Fruit fly (Drosophila melanogaster) whole organism, embryonic: ENCODE measurements around the gene Polr2I.

Experiments
- Atf6 ChIP-seq: fragments of 200-800 bp; sonication (Bioruptor generic); IDR thresholded peaks from 2 replicates; pipeline ENCODE4 v1.3.6; 2022; ENCODE audit warnings: missing biosample characterization, missing genetic modification characterization
- C15 ChIP-seq: fragments of 200-800 bp; sonication (Bioruptor generic); IDR thresholded peaks from 3 replicates; pipeline ENCODE4 v1.3.6; 2022; ENCODE audit warnings: missing biosample characterization, missing genetic modification characterization
- CG1024 ChIP-seq: fragments of 200-800 bp; sonication (Bioruptor generic); IDR thresholded peaks from 2 replicates; pipeline ENCODE4 v1.3.6; 2022; ENCODE audit warnings: missing biosample characterization, missing genetic modification characterization
- CG12236 ChIP-seq: fragments of 200-800 bp; sonication (Bioruptor generic); optimal IDR thresholded peaks from 2 replicates; lab custom pipeline; 2016; ENCODE audit warnings: missing biosample characterization, missing genetic modification characterization
- CG14441 ChIP-seq: fragments of 200-800 bp; sonication (Bioruptor generic); IDR thresholded peaks from 2 replicates; pipeline ENCODE4 v1.3.6; 2022; ENCODE audit warnings: missing biosample characterization, missing genetic modification characterization
- CG15011 ChIP-seq: fragments of 200-800 bp; sonication (Bioruptor generic); optimal IDR thresholded peaks from 3 replicates; lab custom pipeline; 2018; ENCODE audit warnings: missing biosample characterization, mild to moderate bottlenecking, missing genetic modification characterization
- CG15269 ChIP-seq: fragments of 200-800 bp; sonication (Bioruptor generic); optimal IDR thresholded peaks from 2 replicates; lab custom pipeline; 2018; ENCODE audit warnings: missing biosample characterization, mild to moderate bottlenecking, missing genetic modification characterization, moderate library complexity
- CG1603 ChIP-seq: fragments of 200-800 bp; sonication (Bioruptor generic); optimal IDR thresholded peaks from 2 replicates; lab custom pipeline; 2019; ENCODE audit warnings: missing biosample characterization, mild to moderate bottlenecking, missing genetic modification characterization, moderate library complexity
- CG17612 ChIP-seq: fragments of 200-800 bp; sonication (Bioruptor generic); IDR thresholded peaks from 2 replicates; pipeline ENCODE4 v1.3.6; 2022; ENCODE audit warnings: missing biosample characterization, missing genetic modification characterization
- CG18476 ChIP-seq: fragments of 200-800 bp; sonication (Bioruptor generic); optimal IDR thresholded peaks from 2 replicates; lab custom pipeline; 2016; ENCODE audit warnings: missing biosample characterization, mild to moderate bottlenecking, missing genetic modification characterization
- CG2199 ChIP-seq: fragments of 200-800 bp; sonication (Bioruptor generic); IDR thresholded peaks from 3 replicates; pipeline ENCODE4 v1.3.6; 2022; ENCODE audit warnings: missing biosample characterization, missing genetic modification characterization
- CG3995 ChIP-seq: fragments of 200-800 bp; sonication (Bioruptor generic); optimal IDR thresholded peaks from 3 replicates; lab custom pipeline; 2016; ENCODE audit warnings: missing biosample characterization, missing genetic modification characterization
- CG4617 ChIP-seq: fragments of 200-800 bp; sonication (Bioruptor generic); optimal IDR thresholded peaks from 3 replicates; lab custom pipeline; 2016; ENCODE audit warnings: missing biosample characterization, missing genetic modification characterization, borderline replicate concordance
- CG4707 ChIP-seq: fragments of 200-800 bp; sonication (Bioruptor generic); optimal IDR thresholded peaks from 2 replicates; lab custom pipeline; 2018; ENCODE audit warnings: missing biosample characterization, mild to moderate bottlenecking, missing genetic modification characterization, moderate library complexity
- CG6683 ChIP-seq: fragments of 200-800 bp; sonication (Bioruptor generic); optimal IDR thresholded peaks from 2 replicates; lab custom pipeline; 2017; ENCODE audit warnings: missing biosample characterization, mild to moderate bottlenecking, missing genetic modification characterization, missing genetic modification reagents
- CG7556 ChIP-seq: fragments of 200-800 bp; sonication (Bioruptor generic); optimal IDR thresholded peaks from 2 replicates; lab custom pipeline; 2017; ENCODE audit warnings: missing biosample characterization, mild to moderate bottlenecking, missing genetic modification characterization
- CTCF ChIP-seq: fragments of 200-800 bp; sonication (Bioruptor generic); optimal IDR thresholded peaks from 2 replicates; lab custom pipeline; 2017; ENCODE audit warnings: missing biosample characterization, mild to moderate bottlenecking, missing genetic modification characterization, moderate library complexity
- Deaf1 ChIP-seq: fragments of 200-800 bp; optimal IDR thresholded peaks from 3 replicates; lab custom pipeline; 2019; ENCODE audit warnings: missing biosample characterization, mild to moderate bottlenecking, missing genetic modification characterization, moderate library complexity
- Gug ChIP-seq: fragments of 200-800 bp; sonication (Bioruptor generic); IDR thresholded peaks from 4 replicates; pipeline ENCODE4 v1.3.6; 2022; ENCODE audit warnings: missing biosample characterization, missing genetic modification characterization
- H15 ChIP-seq: fragments of 200-800 bp; sonication (Bioruptor generic); IDR thresholded peaks from 3 replicates; pipeline ENCODE4 v1.3.6; 2022; ENCODE audit warnings: missing biosample characterization, missing genetic modification characterization
- H2.0 ChIP-seq: fragments of 200-800 bp; sonication (Bioruptor generic); IDR thresholded peaks from 2 replicates; pipeline ENCODE4 v1.3.6; 2022; ENCODE audit warnings: missing biosample characterization, missing genetic modification characterization
- HmgD ChIP-seq: fragments of 200-800 bp; sonication (Bioruptor generic); optimal IDR thresholded peaks from 3 replicates; lab custom pipeline; 2016; ENCODE audit warnings: missing biosample characterization, missing genetic modification characterization
- Meics ChIP-seq: fragments of 200-800 bp; sonication (Bioruptor generic); optimal IDR thresholded peaks from 2 replicates; lab custom pipeline; 2017; ENCODE audit warnings: missing biosample characterization, mild to moderate bottlenecking, missing genetic modification characterization
- Oaz ChIP-seq: fragments of 200-800 bp; sonication (Bioruptor generic); IDR thresholded peaks from 2 replicates; pipeline ENCODE4 v1.3.6; 2022; ENCODE audit warnings: missing biosample characterization, missing genetic modification characterization
- Spps ChIP-seq: fragments of 200-800 bp; sonication (Bioruptor generic); optimal IDR thresholded peaks from 2 replicates; lab custom pipeline; 2018; ENCODE audit warnings: missing biosample characterization, mild to moderate bottlenecking, missing genetic modification characterization
- amos ChIP-seq: fragments of 200-800 bp; sonication (Bioruptor generic); IDR thresholded peaks from 2 replicates; pipeline ENCODE4 v1.3.6; 2022; ENCODE audit warnings: missing biosample characterization, missing genetic modification characterization; ENCODE audit not compliant: partially characterized antibody
- ase ChIP-seq: fragments of 200-800 bp; sonication (Bioruptor generic); IDR thresholded peaks from 3 replicates; pipeline ENCODE4 v1.3.6; 2022; ENCODE audit warnings: missing biosample characterization, missing genetic modification characterization
- btn ChIP-seq: fragments of 200-800 bp; sonication (Bioruptor generic); optimal IDR thresholded peaks from 2 replicates; lab custom pipeline; 2016; ENCODE audit warnings: missing biosample characterization, missing genetic modification characterization
- crol ChIP-seq: fragments of 200-800 bp; sonication (Bioruptor generic); IDR thresholded peaks from 2 replicates; pipeline ENCODE4 v1.3.6; 2022; ENCODE audit warnings: missing biosample characterization, missing genetic modification characterization
- dan ChIP-seq: fragments of 200-800 bp; sonication (Bioruptor generic); IDR thresholded peaks from 2 replicates; pipeline ENCODE4 v1.3.6; 2022; ENCODE audit warnings: missing biosample characterization, missing genetic modification characterization
- dmrt11E ChIP-seq: fragments of 200-800 bp; sonication (Bioruptor generic); optimal IDR thresholded peaks from 3 replicates; lab custom pipeline; 2018; ENCODE audit warnings: missing biosample characterization, mild to moderate bottlenecking, missing genetic modification characterization, moderate library complexity
- fd64A ChIP-seq: fragments of 200-800 bp; sonication (Bioruptor generic); optimal IDR thresholded peaks from 3 replicates; lab custom pipeline; 2018; ENCODE audit warnings: missing biosample characterization, mild to moderate bottlenecking, missing genetic modification characterization
- her ChIP-seq: fragments of 200-800 bp; sonication (Bioruptor generic); optimal IDR thresholded peaks from 2 replicates; lab custom pipeline; 2016; ENCODE audit warnings: missing biosample characterization, missing genetic modification characterization
- hkb ChIP-seq, 2 experiments: fragments of 200-800 bp in 1 of 2; fragments of >200 bp in 1 of 2; sonication (Bioruptor generic) in 1 of 2; IDR thresholded peaks in 1 of 2; optimal IDR thresholded peaks in 1 of 2; 2 replicates each; pipeline versions ENCODE4 v1.3.6 to Lab custom; 2017 to 2022; ENCODE audit warnings: missing biosample characterization in 1 of 2, missing genetic modification characterization in 1 of 2
- ind ChIP-seq: fragments of 200-800 bp; sonication (Bioruptor generic); optimal IDR thresholded peaks from 3 replicates; lab custom pipeline; 2016; ENCODE audit warnings: missing biosample characterization, missing genetic modification characterization
- insv ChIP-seq, 2 experiments: fragments of 200-800 bp; sonication (Bioruptor generic); optimal IDR thresholded peaks; 3 replicates each; lab custom pipeline; 2016 to 2018; ENCODE audit warnings: missing biosample characterization in 2 of 2, missing genetic modification characterization in 2 of 2
- maf-S ChIP-seq: fragments of 200-800 bp; sonication (Bioruptor generic); optimal IDR thresholded peaks from 2 replicates; lab custom pipeline; 2016; ENCODE audit warnings: missing biosample characterization, missing genetic modification characterization
- nmo ChIP-seq: fragments of 200-800 bp; sonication (Bioruptor generic); optimal IDR thresholded peaks from 2 replicates; lab custom pipeline; 2018; ENCODE audit warnings: missing biosample characterization, mild to moderate bottlenecking, missing genetic modification characterization, moderate library complexity
- pan ChIP-seq, 4 experiments: fragments of >200 bp in 3 of 4; fragments of 200-800 bp in 1 of 4; sonication (Bioruptor generic) in 1 of 4; optimal IDR thresholded peaks in 3 of 4; IDR thresholded peaks in 1 of 4; 2 replicates each; pipeline versions ENCODE4 v1.3.6 to Lab custom; 2017 to 2022; ENCODE audit warnings: missing biosample characterization in 2 of 4, missing genetic modification characterization in 2 of 4, mixed read lengths in 1 of 4
- pb ChIP-seq: fragments of 200-800 bp; sonication (Bioruptor generic); optimal IDR thresholded peaks from 3 replicates; lab custom pipeline; 2016; ENCODE audit warnings: missing biosample characterization, missing genetic modification characterization
- pho ChIP-seq: fragments of 200-800 bp; sonication (Bioruptor generic); optimal IDR thresholded peaks from 2 replicates; lab custom pipeline; 2016; ENCODE audit warnings: missing biosample characterization, missing genetic modification characterization
- pros ChIP-seq: fragments of 200-800 bp; sonication (Bioruptor generic); optimal IDR thresholded peaks from 3 replicates; lab custom pipeline; 2019; ENCODE audit warnings: missing biosample characterization, mild to moderate bottlenecking, missing genetic modification characterization, moderate library complexity
- sd ChIP-seq: fragments of 200-800 bp; sonication (Bioruptor generic); optimal IDR thresholded peaks from 3 replicates; lab custom pipeline; 2018; ENCODE audit warnings: missing biosample characterization, mild to moderate bottlenecking, missing genetic modification characterization, moderate library complexity
- shn ChIP-seq: fragments of 200-800 bp; sonication (Bioruptor generic); optimal IDR thresholded peaks from 3 replicates; lab custom pipeline; 2016; ENCODE audit warnings: missing biosample characterization, missing genetic modification characterization
- slbo ChIP-seq: fragments of 200-800 bp; sonication (Bioruptor generic); IDR thresholded peaks from 2 replicates; pipeline ENCODE4 v1.3.6; 2022; ENCODE audit warnings: missing biosample characterization, missing genetic modification characterization
- sug ChIP-seq: fragments of 200-800 bp; optimal IDR thresholded peaks from 2 replicates; lab custom pipeline; 2019; ENCODE audit warnings: missing biosample characterization, mild to moderate bottlenecking, missing genetic modification characterization, moderate library complexity
- trem ChIP-seq: fragments of 200-800 bp; optimal IDR thresholded peaks from 3 replicates; lab custom pipeline; 2019; ENCODE audit warnings: missing biosample characterization, mild to moderate bottlenecking, missing genetic modification characterization, moderate library complexity
- trh ChIP-seq: fragments of 200-800 bp; sonication (Bioruptor generic); optimal IDR thresholded peaks from 2 replicates; lab custom pipeline; 2016; ENCODE audit warnings: missing biosample characterization, missing genetic modification characterization
- vfl ChIP-seq: fragments of 200-800 bp; sonication (Bioruptor generic); optimal IDR thresholded peaks from 2 replicates; lab custom pipeline; 2016; ENCODE audit warnings: missing biosample characterization, missing genetic modification characterization
- zen2 ChIP-seq: fragments of 200-800 bp; sonication (Bioruptor generic); IDR thresholded peaks from 3 replicates; pipeline ENCODE4 v1.3.6; 2022; ENCODE audit warnings: missing biosample characterization, missing genetic modification characterization; ENCODE audit not compliant: partially characterized antibody

The Polr2I gene

DNA sequence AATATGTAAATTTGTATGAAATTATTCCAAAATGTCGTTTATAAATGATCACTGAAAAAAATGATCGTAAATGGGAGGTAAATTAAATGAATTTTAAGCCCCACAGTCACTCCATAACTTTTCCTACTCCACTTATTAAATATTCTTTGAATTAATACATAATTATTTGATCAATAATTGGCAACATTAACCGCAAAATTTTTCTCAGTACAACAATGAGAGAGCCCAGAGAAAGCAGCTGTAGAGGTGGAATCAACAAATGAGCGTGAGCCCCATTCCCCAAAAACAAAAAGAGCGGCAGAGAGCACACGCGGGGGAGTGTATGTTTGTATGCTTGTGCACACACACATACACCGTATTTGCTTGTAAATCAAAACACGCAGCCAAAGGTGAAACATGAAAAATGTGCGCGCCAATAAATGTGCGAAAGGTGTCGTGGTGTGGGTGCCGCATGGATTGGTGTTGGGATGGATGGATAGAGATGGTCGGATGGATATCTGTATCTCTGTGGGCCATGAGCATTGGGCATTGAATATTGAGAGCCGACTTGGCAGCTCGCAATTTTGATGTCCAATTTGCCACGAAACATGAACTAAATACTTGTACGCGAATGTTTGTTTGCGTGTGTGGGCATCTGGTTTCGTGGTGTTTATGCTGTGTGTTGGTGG is 25.0 kb upstream of the Polr2I start (continued):
- TF ChIP-seq hkb (optimal IDR thresholded peaks at IDR 0.05; lab: Kevin White, UChicago) (no peak), hkb (GFP tag; IDR thresholded peaks at IDR 0.05; lab: Robert Waterston, UW) (no peak), H15 (no peak), HmgD (GFP tag; lab: Kevin White, UChicago) (peak; percentile 55), pho (GFP tag; lab: Kevin White, UChicago) (peak; percentile 96), trh (GFP tag; lab: Kevin White, UChicago) (peak; percentile 98), CG1603 (peak; percentile 97), dmrt11E (tag; lab: Kevin White, UChicago) (peak; percentile 97), fd64A (GFP tag; lab: Kevin White, UChicago) (peak; percentile 90), CG1024 (GFP tag; lab: Robert Waterston, UW) (no peak), Gug (GFP tag; lab: Robert Waterston, UW) (peak; percentile 95), amos (GFP tag; lab: Robert Waterston, UW) (no peak), ind (GFP tag; lab: Kevin White, UChicago) (peak; percentile 98), sug (tag; lab: Kevin White, UChicago) (peak; percentile 96), CG18476 (GFP tag; lab: Kevin White, UChicago) (peak; percentile 98), pros (GFP tag; lab: Kevin White, UChicago) (peak; percentile 24), crol (GFP tag; lab: Robert Waterston, UW) (no peak), CG14441 (GFP tag; lab: Robert Waterston, UW) (no peak), nmo (GFP tag; lab: Kevin White, UChicago) (peak; percentile 99), trem (tag; lab: Kevin White, UChicago) (peak; percentile 95), CTCF (peak; percentile 73), Oaz (GFP tag; lab: Robert Waterston, UW) (no peak), zen2 (GFP tag; lab: Robert Waterston, UW) (no peak), CG2199 (GFP tag; lab: Robert Waterston, UW) (no peak), slbo (GFP tag; lab: Robert Waterston, UW) (no peak), pan (optimal IDR thresholded peaks at IDR 0.05; lab: Kevin White, UChicago) (no peak), pan (GFP tag; optimal IDR thresholded peaks at IDR 0.05 in 1 of 2, IDR thresholded peaks at IDR 0.05 in 1 of 2) (no peak), maf-S (peak; percentile 90), H2.0 (no peak), Atf6 (GFP tag; lab: Robert Waterston, UW) (no peak), sd (tag; lab: Kevin White, UChicago) (peak; percentile 97), CG12236 (peak; percentile 89), ase (no peak), Spps (peak; percentile 96), CG17612 (GFP tag; lab: Robert Waterston, UW) (no peak), CG15011 (peak; percentile 98), her (GFP tag; lab: Kevin White, UChicago) (peak; percentile 51), btn (GFP tag; lab: Kevin White, UChicago) (peak; percentile 75), dan (GFP tag; lab: Robert Waterston, UW) (no peak), Deaf1 (tag; lab: Kevin White, UChicago) (peak; percentile 90), Meics (GFP tag; lab: Kevin White, UChicago) (peak; percentile 99), CG3995 (GFP tag; lab: Kevin White, UChicago) (peak; percentile 81), insv (GFP tag; optimal IDR thresholded peaks at IDR 0.05; lab: Kevin White, UChicago) (peak in 1 of 2 experiments; percentile 72), CG4617 (GFP tag; lab: Kevin White, UChicago) (peak; percentile 98), CG4707 (GFP tag; lab: Kevin White, UChicago) (peak; percentile 96), CG6683 (GFP tag; lab: Kevin White, UChicago) (peak; percentile 96), C15 (GFP tag; lab: Robert Waterston, UW) (no peak), vfl (peak; percentile 95), pb (GFP tag; lab: Kevin White, UChicago) (peak; percentile 67), CG15269 (tag; lab: Kevin White, UChicago) (peak; percentile 99), shn (GFP tag; lab: Kevin White, UChicago) (peak; percentile 87), CG7556 (peak; percentile 99)
